Worm (Caenorhabditis elegans) whole organism, midembryonic: ENCODE measurements around the gene vha-8.

Source experiments
- T22C8.4 ChIP-seq: fragments of 200-800 bp; sonication (Bioruptor generic); IDR thresholded peaks from 2 replicates; pipeline ENCODE4 v1.3.6; 2022; ENCODE audit warnings: missing genetic modification characterization, missing compliant biosample characterization
- klf-2 ChIP-seq: fragments of 200-800 bp; sonication (Bioruptor generic); conservative IDR thresholded peaks from 2 replicates; pipeline ENCODE4 v1.3.6; 2022; ENCODE audit warnings: missing genetic modification reagents, missing genetic modification characterization, missing compliant biosample characterization
- tab-1 ChIP-seq: fragments of 200-800 bp; sonication (Bioruptor generic); IDR thresholded peaks from 2 replicates; pipeline ENCODE4 v1.3.6; 2022; ENCODE audit warnings: missing genetic modification characterization, missing compliant biosample characterization
- ztf-23 ChIP-seq: fragments of 200-800 bp; sonication (Bioruptor generic); IDR thresholded peaks from 2 replicates; pipeline ENCODE4 v1.3.6; 2022; ENCODE audit warnings: missing genetic modification reagents, missing genetic modification characterization, missing compliant biosample characterization

DNA sequence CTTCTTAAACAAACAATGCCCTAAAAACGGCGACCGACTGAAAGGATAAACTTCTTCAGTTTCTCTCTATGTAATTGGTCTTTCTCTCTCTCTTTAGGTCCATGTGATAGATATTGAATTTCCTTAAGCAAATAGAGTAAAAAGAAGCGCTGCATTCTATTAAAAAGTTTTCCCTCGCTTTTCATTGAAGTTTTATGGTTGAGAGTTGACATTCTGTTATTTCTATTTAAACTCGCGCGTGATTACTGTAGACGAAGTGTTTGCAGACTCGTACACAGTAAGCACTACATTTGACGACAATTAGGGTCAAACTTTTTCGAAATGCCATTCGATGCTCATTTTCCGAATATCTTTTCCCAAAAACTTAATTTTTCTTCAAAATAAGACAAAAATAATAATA, 13.7 kb upstream of the vha-8 start:
- TF ChIP-seq T22C8.4 (GFP tag; lab: Robert Waterston, UW) (no peak), ztf-23 (no peak), klf-2 (no peak), tab-1 (GFP tag; lab: Robert Waterston, UW) (no peak)
